Worm (Caenorhabditis elegans): ENCODE data around the gene srb-16.

Gene srb-16

DNA sequence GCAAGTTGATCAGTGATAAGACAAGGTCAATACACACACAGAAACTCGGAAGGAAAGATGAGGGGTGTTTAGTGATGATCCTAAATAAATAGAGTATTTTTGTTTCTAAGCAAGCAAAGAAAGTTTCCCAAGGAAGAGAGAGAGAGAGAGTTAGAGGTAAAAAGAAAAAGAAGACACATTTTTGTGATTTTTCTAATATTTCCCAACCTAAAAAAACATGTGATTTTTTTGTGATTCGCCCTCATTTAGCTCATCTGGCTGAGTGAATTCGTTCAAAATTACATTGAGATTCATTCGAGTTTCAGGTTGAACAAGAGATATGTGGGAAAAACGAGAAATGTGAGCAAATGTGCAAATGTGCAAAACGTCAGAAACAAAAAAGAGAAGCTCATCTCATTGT lies at the start of gene srb-16:
srb-16 (minus strand) TSS at position 101 of the 400 bp plus-strand sequence.
- TF ChIP-seq W03F9.2 (tag; optimal IDR thresholded peaks at IDR 0.05), result no peak
- no peak for TF ChIP-seq him-1 (tag; optimal IDR thresholded peaks at IDR 0.05)
- TF ChIP-seq dao-5 (tag; optimal IDR thresholded peaks at IDR 0.05), result no peak

- TF ChIP-seq W03F9.2 (tag; optimal IDR thresholded peaks at IDR 0.05) (no peak), dao-5 (tag; optimal IDR thresholded peaks at IDR 0.05) (no peak), him-1 (tag; optimal IDR thresholded peaks at IDR 0.05) (no peak)
These were observed 48.8 kb upstream of the srb-16 start, which contains the start of gene msp-50 for ce11 chrII:5199497-5199896. Gene msp-50, plus strand, starts transcription at chrII:5199797.

DNA sequence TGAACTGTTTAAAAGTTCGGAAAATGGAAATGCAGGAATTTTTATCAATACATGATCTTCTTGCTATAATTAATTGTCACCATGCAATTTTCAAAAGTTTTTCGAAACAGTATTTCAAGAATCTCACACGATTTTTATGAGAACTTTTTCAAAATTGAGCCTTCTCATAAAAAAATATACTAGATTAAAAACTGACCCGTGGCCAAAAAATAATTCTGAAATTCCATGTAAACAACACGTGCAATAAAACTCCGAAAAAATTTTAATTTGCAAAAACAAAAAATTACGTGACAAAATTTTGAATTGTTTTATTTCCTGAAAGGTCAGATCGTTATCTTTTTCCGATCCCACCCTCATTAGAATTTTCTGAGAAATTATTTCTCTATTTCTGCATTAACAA lies 44.8 kb upstream of the srb-16 start, which contains the start of gene C34F11.5:
C34F11.5 (plus strand) TSS at position 301 of the 400 bp plus-strand sequence.
- no peak for TF ChIP-seq W03F9.2 (tag; optimal IDR thresholded peaks at IDR 0.05)
- no peak for TF ChIP-seq him-1 (tag; optimal IDR thresholded peaks at IDR 0.05)
- TF ChIP-seq dao-5 (tag; optimal IDR thresholded peaks at IDR 0.05), result no peak

ce11 chrII:5194066-5194465 lies 43.3 kb upstream of the srb-16 start, which contains the start of gene msp-49:
Gene msp-49, plus strand, starts transcription at chrII:5194366.
- TF ChIP-seq him-1 (tag; optimal IDR thresholded peaks at IDR 0.05) (no peak), W03F9.2 (tag; optimal IDR thresholded peaks at IDR 0.05) (no peak), dao-5 (tag; optimal IDR thresholded peaks at IDR 0.05) (no peak)

- no peak for TF ChIP-seq dao-5 (tag; optimal IDR thresholded peaks at IDR 0.05)
- no peak for TF ChIP-seq W03F9.2 (tag; optimal IDR thresholded peaks at IDR 0.05)
- no peak for TF ChIP-seq him-1 (tag; optimal IDR thresholded peaks at IDR 0.05)
These were observed 41.0 kb upstream of the srb-16 start for ce11 chrII:5191766-5192165.

DNA sequence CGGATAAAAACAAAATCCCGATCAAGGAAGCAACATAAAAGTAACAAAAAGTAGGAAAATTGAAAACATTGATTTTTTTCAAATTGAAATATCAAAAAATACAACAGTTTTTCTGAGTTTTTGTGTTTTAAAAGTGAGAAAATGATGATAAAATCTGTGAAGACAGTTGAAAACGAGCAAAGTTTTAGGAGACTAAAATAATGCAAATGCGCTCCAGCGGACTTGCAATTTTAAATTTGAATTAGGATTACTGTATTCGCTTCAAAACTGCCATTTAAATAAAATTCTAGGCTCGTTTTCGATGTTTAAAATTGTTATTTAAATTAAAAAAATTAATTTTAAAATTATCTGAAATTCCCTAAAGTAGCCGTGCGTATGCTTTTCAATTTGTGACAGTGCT lies 37.2 kb upstream of the srb-16 start:
- TF ChIP-seq him-1 (tag; optimal IDR thresholded peaks at IDR 0.05) (no peak), W03F9.2 (tag; optimal IDR thresholded peaks at IDR 0.05) (no peak)

- TF ChIP-seq W03F9.2 (tag; optimal IDR thresholded peaks at IDR 0.05), result no peak
- TF ChIP-seq dao-5 (tag; optimal IDR thresholded peaks at IDR 0.05), result no peak
- no peak for TF ChIP-seq him-1 (tag; optimal IDR thresholded peaks at IDR 0.05)
These were observed 36.7 kb upstream of the srb-16 start, which contains the start of gene crh-2 for ce11 chrII:5187469-5187868. Gene crh-2, minus strand, starts transcription at chrII:5187569.

- TF ChIP-seq dao-5 (tag; optimal IDR thresholded peaks at IDR 0.05) (no peak), him-1 (tag; optimal IDR thresholded peaks at IDR 0.05) (no peak), W03F9.2 (tag; optimal IDR thresholded peaks at IDR 0.05) (no peak)
These were observed 36.1 kb upstream of the srb-16 start for ce11 chrII:5186870-5187269.

- no peak for TF ChIP-seq dao-5 (tag; optimal IDR thresholded peaks at IDR 0.05)
- TF ChIP-seq W03F9.2 (tag; optimal IDR thresholded peaks at IDR 0.05), result no peak
- TF ChIP-seq him-1 (tag; optimal IDR thresholded peaks at IDR 0.05), result no peak
These were observed 35.3 kb upstream of the srb-16 start for ce11 chrII:5185955-5186539.

ce11 chrII:5184661-5185545 lies 34.2 kb upstream of the srb-16 start:
- TF ChIP-seq W03F9.2 (tag; optimal IDR thresholded peaks at IDR 0.05), result no peak
- no peak for TF ChIP-seq dao-5 (tag; optimal IDR thresholded peaks at IDR 0.05)

DNA sequence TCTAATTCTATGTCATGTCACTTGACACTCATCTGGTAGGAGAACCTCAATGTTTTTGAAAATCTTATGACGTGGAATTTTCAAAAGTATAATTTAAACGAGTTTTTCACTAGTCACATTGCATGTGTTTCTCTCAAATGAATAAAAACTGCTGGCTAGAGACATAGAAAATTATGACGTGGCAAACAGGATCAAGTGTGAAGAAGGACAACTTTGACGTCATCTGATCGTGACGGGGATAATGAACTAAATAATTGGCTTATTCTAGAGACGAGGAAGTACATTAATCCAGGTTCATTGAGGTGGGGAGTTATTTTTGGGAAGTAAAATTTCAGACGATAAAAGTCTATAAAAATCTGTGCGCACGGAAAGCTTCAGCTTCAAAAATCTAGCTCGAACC lies 32.5 kb upstream of the srb-16 start:
- TF ChIP-seq W03F9.2 (tag; optimal IDR thresholded peaks at IDR 0.05), result no peak
- no peak for TF ChIP-seq him-1 (tag; optimal IDR thresholded peaks at IDR 0.05)
- TF ChIP-seq dao-5 (tag; optimal IDR thresholded peaks at IDR 0.05), result no peak

DNA sequence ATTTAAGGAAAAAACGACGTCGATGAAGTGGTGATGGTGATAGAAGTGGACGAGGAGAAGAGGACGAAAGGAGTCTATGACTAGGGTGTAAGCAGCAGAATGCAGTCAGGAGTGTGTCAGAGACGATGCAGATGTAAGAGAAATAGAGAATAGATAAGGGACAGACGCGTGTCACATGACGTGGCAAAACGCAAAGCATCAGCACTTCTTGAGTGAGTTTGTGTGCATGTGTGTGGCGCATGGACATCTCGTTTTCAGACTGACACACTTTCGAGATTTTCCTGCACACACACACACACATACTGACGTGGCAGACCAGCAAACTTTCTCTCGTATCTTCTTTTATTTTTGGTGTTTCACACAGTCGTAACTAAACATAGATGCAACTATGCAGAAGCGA lies 31.7 kb upstream of the srb-16 start:
- TF ChIP-seq W03F9.2 (tag; optimal IDR thresholded peaks at IDR 0.05) (peak; percentile 22), him-1 (tag; optimal IDR thresholded peaks at IDR 0.05) (no peak), dao-5 (tag; optimal IDR thresholded peaks at IDR 0.05) (peak; percentile 10)

- TF ChIP-seq W03F9.2 (tag; optimal IDR thresholded peaks at IDR 0.05) (no peak), him-1 (tag; optimal IDR thresholded peaks at IDR 0.05) (peak; percentile 44)
These were observed 30.8 kb upstream of the srb-16 start for ce11 chrII:5181497-5181896.

ce11 chrII:5180272-5180671 lies 29.5 kb upstream of the srb-16 start:
- no peak for TF ChIP-seq W03F9.2 (tag; optimal IDR thresholded peaks at IDR 0.05)
- TF ChIP-seq him-1 (tag; optimal IDR thresholded peaks at IDR 0.05), result no peak
- no peak for TF ChIP-seq dao-5 (tag; optimal IDR thresholded peaks at IDR 0.05)

Data from whole organism, L4/young adult.